Worm (Caenorhabditis elegans): ENCODE measurements around the gene F26A1.1.

DNA sequence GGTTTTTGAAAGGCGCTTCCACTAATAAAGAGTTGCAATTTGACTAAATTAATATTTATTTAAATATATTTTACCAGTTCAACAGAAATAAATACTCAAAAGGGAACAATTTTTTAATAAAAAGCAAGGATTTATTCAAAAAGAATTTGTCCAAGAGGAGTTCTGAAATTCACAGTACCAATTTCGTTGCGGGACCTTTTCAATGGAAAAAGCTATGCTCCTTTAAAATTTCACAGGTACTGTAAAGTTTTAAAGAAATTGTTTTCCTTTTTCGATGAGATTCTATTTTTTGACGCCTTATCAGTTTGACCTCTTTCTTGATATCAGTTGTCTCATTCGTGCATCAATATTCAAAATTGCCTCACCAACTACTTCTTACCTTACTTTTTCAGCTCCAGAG, 50.0 kb downstream of the F26A1.1 start, which contains the start of gene tag-340:
- TF ChIP-seq cnd-1 (tag; optimal IDR thresholded peaks at IDR 0.05) (no peak), sptf-1 (tag; optimal IDR thresholded peaks at IDR 0.05) (no peak), ztf-11 (tag; optimal IDR thresholded peaks at IDR 0.05) (no peak), unc-120 (tag; optimal IDR thresholded peaks at IDR 0.05; ENCODE audit: poor library complexity, severe bottlenecking) (no peak), lin-13 (tag; optimal IDR thresholded peaks at IDR 0.05) (no peak), lsy-2 (tag; optimal IDR thresholded peaks at IDR 0.05) (no peak), elt-3 (tag; optimal IDR thresholded peaks at IDR 0.05) (no peak), nhr-237 (tag; optimal IDR thresholded peaks at IDR 0.05) (no peak), hlh-1 (tag; optimal IDR thresholded peaks at IDR 0.05) (no peak), ceh-39 (tag; optimal IDR thresholded peaks at IDR 0.05) (no peak), pha-4 (tag; optimal IDR thresholded peaks at IDR 0.05) (no peak), sem-2 (GFP tag; optimal IDR thresholded peaks at IDR 0.05) (no peak), elt-1 (tag; optimal IDR thresholded peaks at IDR 0.05; ENCODE audit: borderline replicate concordance, insufficient read depth) (no peak), unc-39 (tag; optimal IDR thresholded peaks at IDR 0.05) (no peak)
